Fruit fly (Drosophila melanogaster): ENCODE data around the gene CG5292.

DNA sequence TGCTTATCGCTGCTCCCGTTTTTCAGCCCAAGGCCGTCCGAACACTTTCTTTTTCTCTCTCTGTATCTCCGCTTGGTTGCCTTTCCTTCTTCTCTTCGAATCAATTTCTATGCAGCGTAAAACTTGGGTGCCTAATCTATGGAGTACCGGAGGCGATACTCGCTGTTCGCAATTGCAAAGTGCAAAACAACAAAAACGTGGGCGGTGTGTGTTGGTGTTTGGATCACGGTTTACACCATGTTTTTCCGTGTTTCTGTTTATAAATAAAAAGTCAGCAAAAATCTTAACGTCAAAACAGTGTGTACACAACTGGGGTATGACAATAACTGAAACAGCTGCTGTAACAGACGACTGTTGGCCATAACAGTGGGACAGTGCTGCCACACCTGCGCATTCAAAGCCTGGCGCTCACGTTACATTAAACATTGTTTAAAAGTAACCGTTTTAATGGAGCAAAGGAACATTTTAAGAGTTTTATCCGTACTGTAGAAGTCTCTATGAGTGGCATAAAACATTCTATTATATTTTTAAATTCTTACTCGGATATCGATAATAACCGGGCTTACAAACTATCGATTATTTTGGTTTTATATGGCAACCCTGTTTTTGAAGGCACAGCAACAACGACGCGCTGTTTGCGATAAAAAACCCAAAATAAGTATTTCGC lies 2.4 kb upstream of the CG5292 start, which contains the start of the genes m-cup and Det:
- TF ChIP-seq pad (GFP tag; optimal IDR thresholded peaks at IDR 0.05) = peak; percentile 25
- TF ChIP-seq CG1620 (GFP tag; optimal IDR thresholded peaks at IDR 0.05) = peak; percentile 62
- TF ChIP-seq Clk (GFP tag; optimal IDR thresholded peaks at IDR 0.05) = no peak
